Worm (Caenorhabditis elegans): ENCODE results near the gene mls-2.
A peak's percentile ranks its signal among the peaks of the same experiment; 100 is the strongest.

- TF ChIP-seq ceh-82 (tag; optimal IDR thresholded peaks at IDR 0.05) = no peak
- TF ChIP-seq efl-1 (optimal IDR thresholded peaks at IDR 0.05) = no peak
- TF ChIP-seq efl-1 (GFP tag; optimal IDR thresholded peaks at IDR 0.05 in 1 of 2) = peak in 1 of 2 experiments; percentile 83
- peak; percentile 0 for TF ChIP-seq aha-1 (tag; optimal IDR thresholded peaks at IDR 0.05)
- peak in 2 of 6 experiments; percentile 49 to 66 for TF ChIP-seq elt-3 (tag; optimal IDR thresholded peaks at IDR 0.05)
- no peak for TF ChIP-seq zag-1 (tag; optimal IDR thresholded peaks at IDR 0.05)
- no peak for TF ChIP-seq fos-1 (tag; optimal IDR thresholded peaks at IDR 0.05)
- TF ChIP-seq lsy-2 (tag; optimal IDR thresholded peaks at IDR 0.05) = peak in 1 of 2 experiments; percentile 35
- TF ChIP-seq nhr-20 (tag; optimal IDR thresholded peaks at IDR 0.05) = peak; percentile 58
- TF ChIP-seq pqm-1 (tag; optimal IDR thresholded peaks at IDR 0.05) = no peak
- TF ChIP-seq hlh-4 (tag; optimal IDR thresholded peaks at IDR 0.05) = no peak
Measured at ce11 chrX:4809753-4810424, 48.4 kb upstream of the mls-2 start.

All from whole organism, L1 larva.